Worm (Caenorhabditis elegans) whole organism, L4 larva: Measurements from ENCODE around the gene trxr-2.
A peak's percentile ranks its signal among the peaks of the same experiment; 100 is the strongest.

Experiments used
- Y75B8A.6 ChIP-seq: fragments of 200-800 bp; sonication (Bioruptor generic); IDR thresholded peaks from 2 replicates; pipeline ENCODE4 v1.3.6; 2022; ENCODE audit warnings: missing genetic modification reagents, missing genetic modification characterization, missing compliant biosample characterization
- arid-1 ChIP-seq: fragments of 200-800 bp; sonication (Bioruptor generic); conservative IDR thresholded peaks from 2 replicates; pipeline ENCODE4 v1.3.6; 2022; ENCODE audit warnings: missing genetic modification reagents, missing genetic modification characterization, missing compliant biosample characterization
- lim-7 ChIP-seq: fragments of 200-800 bp; sonication (Bioruptor generic); IDR thresholded peaks from 2 replicates; pipeline ENCODE4 v1.3.6; 2022; ENCODE audit warnings: missing genetic modification characterization, missing compliant biosample characterization
- mep-1 ChIP-seq: fragments of 150-350 bp; sonication (generic microtip); optimal IDR thresholded peaks from 3 replicates; lab custom pipeline; 2014; ENCODE audit warnings: missing biosample characterization, missing genetic modification characterization
- nhr-11 ChIP-seq: fragments of 150-350 bp; optimal IDR thresholded peaks from 2 replicates; lab custom pipeline; 2014; ENCODE audit warnings: missing biosample characterization, missing genetic modification characterization
- nhr-25 ChIP-seq: sonication (generic microtip); optimal IDR thresholded peaks from 2 replicates; lab custom pipeline; 2017; ENCODE audit warnings: missing genetic modification characterization, mild to moderate bottlenecking, missing compliant biosample characterization, antibody characterized with exemption, moderate library complexity, borderline replicate concordance; ENCODE audit not compliant: insufficient read depth

DNA sequence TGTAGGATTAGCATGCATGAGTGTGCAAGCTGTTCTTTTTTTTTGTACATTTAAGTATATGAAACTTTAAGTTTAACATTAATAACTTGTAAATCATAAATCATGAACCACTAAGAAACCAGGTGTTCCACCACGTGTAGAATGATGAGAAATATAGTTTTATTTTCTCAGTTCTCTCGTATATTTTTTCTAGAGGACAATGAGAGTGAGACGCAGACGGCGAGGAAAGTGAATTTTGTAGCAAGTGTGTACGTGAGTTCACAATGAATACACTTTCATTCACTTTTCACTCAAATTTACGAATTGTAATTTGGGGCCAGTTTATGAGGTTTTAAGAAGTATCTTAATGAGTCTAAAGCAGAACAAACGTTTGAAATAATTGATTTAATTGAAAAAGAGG lies 12.9 kb downstream of the trxr-2 start:
- TF ChIP-seq arid-1 (GFP tag; lab: Robert Waterston, UW), result no peak
- TF ChIP-seq Y75B8A.6 (GFP tag; lab: Robert Waterston, UW), result no peak
- no peak for TF ChIP-seq nhr-25
- no peak for TF ChIP-seq nhr-11
- TF ChIP-seq mep-1 (tag; lab: Kevin White, UChicago), result peak; percentile 45
- TF ChIP-seq lim-7 (GFP tag; lab: Robert Waterston, UW), result no peak
